Worm (Caenorhabditis elegans): ENCODE data around the gene T03G6.7.

- TF ChIP-seq mel-28 (tag; optimal IDR thresholded peaks at IDR 0.05; ENCODE audit: borderline replicate concordance) (no peak), unc-62 (GFP tag; optimal IDR thresholded peaks at IDR 0.05) (no peak), nhr-120 (GFP tag; IDR thresholded peaks at IDR 0.05) (no peak), nfya-1 (tag; optimal IDR thresholded peaks at IDR 0.05; ENCODE audit: borderline replicate concordance, insufficient read depth) (no peak), ceh-91 (GFP tag; IDR thresholded peaks at IDR 0.05) (no peak), tlf-1 (GFP tag; optimal IDR thresholded peaks at IDR 0.05) (no peak), ets-4 (GFP tag; optimal IDR thresholded peaks at IDR 0.05) (no peak), C17E4.6 (GFP tag; IDR thresholded peaks at IDR 0.05) (no peak), ama-1 (optimal IDR thresholded peaks at IDR 0.05) (no peak), ama-1 (GFP tag; optimal IDR thresholded peaks at IDR 0.05) (no peak), him-1 (tag; optimal IDR thresholded peaks at IDR 0.05) (no peak), nhr-90 (tag; optimal IDR thresholded peaks at IDR 0.05) (no peak), ceh-100 (GFP tag; IDR thresholded peaks at IDR 0.05) (no peak), madf-8 (GFP tag; conservative IDR thresholded peaks at IDR 0.05) (no peak)
Measured at ce11 chrX:2564047-2564446, 29.8 kb upstream of the T03G6.7 start, which contains the start of gene dhcr-24.

All from whole organism, young adult.